Worm (Caenorhabditis elegans) whole organism, early embryonic: Measurements from ENCODE around the gene Y25C1A.8.

Experiments
- B0310.2 ChIP-seq: sonication (generic microtip); optimal IDR thresholded peaks from 2 replicates; lab custom pipeline; 2016; ENCODE audit warnings: mild to moderate bottlenecking, missing genetic modification characterization, missing compliant biosample characterization
- aly-1 ChIP-seq: sonication (generic microtip); optimal IDR thresholded peaks from 2 replicates; lab custom pipeline; 2016; ENCODE audit warnings: missing genetic modification characterization, missing compliant biosample characterization
- ama-1 ChIP-seq: fragments of 150-350 bp; optimal IDR thresholded peaks from 2 replicates; lab custom pipeline; 2014
- ceh-13 ChIP-seq: fragments of 200-800 bp; sonication (Bioruptor generic); optimal IDR thresholded peaks from 2 replicates; lab custom pipeline; 2018; ENCODE audit warnings: mild to moderate bottlenecking, missing genetic modification characterization, missing compliant biosample characterization
- ceh-36 ChIP-seq: sonication (generic microtip); optimal IDR thresholded peaks from 2 replicates; lab custom pipeline; 2016; ENCODE audit warnings: missing genetic modification characterization, inconsistent platforms, missing compliant biosample characterization
- flt-1 ChIP-seq: fragments of 200-800 bp; sonication (Bioruptor generic); IDR thresholded peaks from 2 replicates; pipeline ENCODE4 v1.3.6; 2022; ENCODE audit warnings: missing genetic modification characterization, missing compliant biosample characterization
- hmbx-1 ChIP-seq: sonication (generic microtip); optimal IDR thresholded peaks from 2 replicates; lab custom pipeline; 2016; ENCODE audit warnings: mild to moderate bottlenecking, missing genetic modification characterization, missing compliant biosample characterization
- hmg-4 ChIP-seq: fragments of 200-800 bp; sonication (Bioruptor generic); optimal IDR thresholded peaks from 2 replicates; lab custom pipeline; 2018; ENCODE audit warnings: mild to moderate bottlenecking, missing genetic modification characterization, missing compliant biosample characterization
- pes-1 ChIP-seq: fragments of 200-800 bp; sonication (Bioruptor generic); IDR thresholded peaks from 2 replicates; pipeline ENCODE4 v1.3.6; 2022; ENCODE audit warnings: missing genetic modification reagents, missing genetic modification characterization, missing compliant biosample characterization
- sea-1 ChIP-seq: fragments of 200-800 bp; sonication (Bioruptor generic); conservative IDR thresholded peaks from 2 replicates; pipeline ENCODE4 v1.3.6; 2022; ENCODE audit warnings: missing genetic modification characterization, missing compliant biosample characterization
- tbx-11 ChIP-seq: fragments of 200-800 bp; sonication (Bioruptor generic); IDR thresholded peaks from 2 replicates; pipeline ENCODE4 v1.3.6; 2022; ENCODE audit warnings: missing genetic modification characterization, missing compliant biosample characterization
- tbx-37 ChIP-seq: fragments of 200-800 bp; sonication (Bioruptor generic); conservative IDR thresholded peaks from 2 replicates; pipeline ENCODE4 v1.3.6; 2022; ENCODE audit warnings: missing genetic modification reagents, missing genetic modification characterization, missing compliant biosample characterization
- tra-4 ChIP-seq: sonication (generic microtip); optimal IDR thresholded peaks from 2 replicates; lab custom pipeline; 2017; ENCODE audit warnings: missing genetic modification characterization, missing compliant biosample characterization

- TF ChIP-seq flt-1 (GFP tag; lab: Robert Waterston, UW) = no peak
- no peak for TF ChIP-seq ceh-13 (GFP tag; lab: Kevin White, UChicago)
- no peak for TF ChIP-seq ama-1
- no peak for TF ChIP-seq tbx-11
- no peak for TF ChIP-seq hmbx-1
- TF ChIP-seq B0310.2 (tag; lab: Kevin White, UChicago) = no peak
- TF ChIP-seq sea-1 (GFP tag; lab: Robert Waterston, UW) = no peak
- no peak for TF ChIP-seq tbx-37 (GFP tag; lab: Robert Waterston, UW)
- TF ChIP-seq aly-1 (tag; lab: Kevin White, UChicago) = no peak
- TF ChIP-seq ceh-36 (tag; lab: Kevin White, UChicago) = no peak
- TF ChIP-seq pes-1 (GFP tag; lab: Robert Waterston, UW) = no peak
- no peak for TF ChIP-seq hmg-4 (GFP tag; lab: Kevin White, UChicago)
- no peak for TF ChIP-seq tra-4 (tag; lab: Kevin White, UChicago)
Measured at ce11 chrII:3065086-3065485, 11.7 kb downstream of the Y25C1A.8 start.
